Fruit fly (Drosophila melanogaster): Measurements from ENCODE around the gene Sry-delta.

The Sry-delta gene

DNA sequence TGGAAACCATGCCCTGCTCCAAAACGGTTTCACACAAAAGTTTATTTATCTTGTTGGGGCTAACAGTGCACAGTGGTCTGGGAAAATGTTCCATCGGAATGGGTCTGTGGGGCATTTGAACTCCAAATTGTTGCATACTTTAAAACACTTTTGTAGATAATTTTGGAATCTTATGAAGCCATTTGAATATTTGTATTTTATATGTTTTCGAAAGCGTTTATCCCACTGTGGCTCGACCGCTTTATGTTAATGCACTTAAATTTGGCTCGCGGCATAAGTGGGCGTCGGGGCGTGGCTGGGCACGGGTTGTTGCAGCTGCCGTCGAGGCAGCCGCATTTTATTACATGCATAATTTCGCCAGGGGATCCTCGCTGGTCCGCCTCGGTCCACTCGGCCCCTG lies 28.7 kb downstream of the Sry-delta start (continued):
- TF ChIP-seq CG12155 (GFP tag; optimal IDR thresholded peaks at IDR 0.05) (no peak), jumu (GFP tag; optimal IDR thresholded peaks at IDR 0.05) (no peak), prd (optimal IDR thresholded peaks at IDR 0.05) (no peak), prd (GFP tag; IDR thresholded peaks at IDR 0.05) (peak; percentile 24; the same call in 1 of the 3 replicates), CG18599 (GFP tag; optimal IDR thresholded peaks at IDR 0.05) (no peak), ranshi (GFP tag; IDR thresholded peaks at IDR 0.05) (0 out of 2 replicates have a peak, but pooled peaks have one; percentile 18), Hr51 (GFP tag; optimal IDR thresholded peaks at IDR 0.05) (no peak), cwo (GFP tag; optimal IDR thresholded peaks at IDR 0.05) (no peak), row (GFP tag; IDR thresholded peaks at IDR 0.05) (0 out of 3 replicates have a peak, but pooled peaks have one; percentile 7), hkb (optimal IDR thresholded peaks at IDR 0.05) (no peak), hkb (GFP tag; IDR thresholded peaks at IDR 0.05) (0 out of 2 replicates have a peak, but pooled peaks have one; percentile 34), Ets65A (GFP tag) (peak; percentile 86), CG4360 (GFP tag; IDR thresholded peaks at IDR 0.05) (no peak), ATbp (GFP tag; optimal IDR thresholded peaks at IDR 0.05) (no peak), bsh (GFP tag; optimal IDR thresholded peaks at IDR 0.05) (peak in 1 of 2 experiments; percentile 25), shn (GFP tag; optimal IDR thresholded peaks at IDR 0.05) (no peak), CG1792 (GFP tag; optimal IDR thresholded peaks at IDR 0.05) (no peak), NK7.1 (GFP tag; optimal IDR thresholded peaks at IDR 0.05) (no peak), CG13296 (GFP tag; optimal IDR thresholded peaks at IDR 0.05) (no peak), Rx (GFP tag; IDR thresholded peaks at IDR 0.05) (no peak), lab (GFP tag; optimal IDR thresholded peaks at IDR 0.05) (no peak), Awh (GFP tag; IDR thresholded peaks at IDR 0.05) (0 out of 2 replicates have a peak, but pooled peaks have one; percentile 16)

- TF ChIP-seq dmrt11E (tag; optimal IDR thresholded peaks at IDR 0.05) = peak; percentile 25
- 0 out of 4 replicates have a peak, but pooled peaks have one; percentile 27 for TF ChIP-seq Gug (GFP tag; IDR thresholded peaks at IDR 0.05)
- peak; percentile 40; the same call in 1 of the 2 replicates for TF ChIP-seq HLH3B (GFP tag; IDR thresholded peaks at IDR 0.05)
- no peak for TF ChIP-seq ssp (GFP tag; IDR thresholded peaks at IDR 0.05)
- TF ChIP-seq vnd (GFP tag; IDR thresholded peaks at IDR 0.05; ENCODE audit: partially characterized antibody) = peak; percentile 16; the same call in 1 of the 3 replicates
- no peak for TF ChIP-seq ro (GFP tag; IDR thresholded peaks at IDR 0.05)
- TF ChIP-seq Ets65A (GFP tag) = peak; percentile 60
- no peak for TF ChIP-seq fd64A (GFP tag; optimal IDR thresholded peaks at IDR 0.05)
- TF ChIP-seq BtbVII (GFP tag; optimal IDR thresholded peaks at IDR 0.05) = no peak
- no peak for TF ChIP-seq oc (tag; optimal IDR thresholded peaks at IDR 0.05)
- no peak for TF ChIP-seq trem (tag; optimal IDR thresholded peaks at IDR 0.05)
- no peak for TF ChIP-seq ATbp (GFP tag; optimal IDR thresholded peaks at IDR 0.05)
- no peak for TF ChIP-seq z (GFP tag; IDR thresholded peaks at IDR 0.05)
- no peak for TF ChIP-seq Spps (tag; optimal IDR thresholded peaks at IDR 0.05)
- TF ChIP-seq CG18476 (GFP tag; optimal IDR thresholded peaks at IDR 0.05) = no peak
- TF ChIP-seq Ptx1 (GFP tag; IDR thresholded peaks at IDR 0.05) = 0 out of 2 replicates have a peak, but pooled peaks have one; percentile 14
- TF ChIP-seq nmo (GFP tag; optimal IDR thresholded peaks at IDR 0.05) = peak; percentile 2
- TF ChIP-seq pnt (GFP tag; optimal IDR thresholded peaks at IDR 0.05) = peak; percentile 17
- TF ChIP-seq amos (GFP tag; IDR thresholded peaks at IDR 0.05; ENCODE audit: partially characterized antibody) = no peak
- no peak for TF ChIP-seq ap (GFP tag; IDR thresholded peaks at IDR 0.05)
- 0 out of 3 replicates have a peak, but pooled peaks have one; percentile 35 for TF ChIP-seq CG14860 (GFP tag; IDR thresholded peaks at IDR 0.05; ENCODE audit: partially characterized antibody)
- TF ChIP-seq inv (GFP tag; IDR thresholded peaks at IDR 0.05; ENCODE audit: partially characterized antibody) = peak; percentile 17; the same call in 1 of the 2 replicates
- no peak for TF ChIP-seq shn (GFP tag; optimal IDR thresholded peaks at IDR 0.05)
- peak; percentile 34 for TF ChIP-seq CG10979 (tag; optimal IDR thresholded peaks at IDR 0.05)
- TF ChIP-seq Doc2 (GFP tag; IDR thresholded peaks at IDR 0.05) = no peak
- no peak for TF ChIP-seq CG2202 (tag; optimal IDR thresholded peaks at IDR 0.05)
- TF ChIP-seq gce (GFP tag; IDR thresholded peaks at IDR 0.05) = no peak
- TF ChIP-seq dysf (GFP tag; IDR thresholded peaks at IDR 0.05) = 0 out of 3 replicates have a peak, but pooled peaks have one; percentile 13
- no peak for TF ChIP-seq abd-A (tag; optimal IDR thresholded peaks at IDR 0.05)
- TF ChIP-seq fru (optimal IDR thresholded peaks at IDR 0.05) = no peak
- TF ChIP-seq CG6175 (GFP tag; IDR thresholded peaks at IDR 0.05) = no peak
- no peak for TF ChIP-seq CG18011 (GFP tag; optimal IDR thresholded peaks at IDR 0.05)
Measured at dm6 chr3R:30076088-30076487, 32.9 kb downstream of the Sry-delta start.
